Fruit fly (Drosophila melanogaster) whole organism, adult: ENCODE data around the gene CG7275.

ENCODE experiments used
- CG11617 ChIP-seq: fragments of 200-800 bp; sonication (Bioruptor generic); optimal IDR thresholded peaks from 2 replicates; lab custom pipeline; 2017; ENCODE audit warnings: mild to moderate bottlenecking, missing biosample characterization, missing genetic modification reagents, missing genetic modification characterization
- CG12768 ChIP-seq: fragments of 200-800 bp; sonication (Bioruptor generic); optimal IDR thresholded peaks from 2 replicates; lab custom pipeline; 2017; ENCODE audit warnings: missing biosample characterization, missing genetic modification characterization, mild to moderate bottlenecking, moderate library complexity, missing genetic modification reagents
- CG14711 ChIP-seq: fragments of 200-800 bp; sonication (Bioruptor generic); optimal IDR thresholded peaks from 2 replicates; lab custom pipeline; 2018; ENCODE audit warnings: missing biosample characterization, mild to moderate bottlenecking, missing genetic modification characterization, moderate library complexity
- CG1620 ChIP-seq: fragments of 200-800 bp; sonication (Bioruptor generic); optimal IDR thresholded peaks from 2 replicates; lab custom pipeline; 2016; ENCODE audit warnings: missing biosample characterization, missing genetic modification characterization
- CG33017 ChIP-seq: fragments of 200-800 bp; sonication (Bioruptor generic); optimal IDR thresholded peaks from 2 replicates; lab custom pipeline; 2018; ENCODE audit warnings: missing biosample characterization, mild to moderate bottlenecking, missing genetic modification characterization, moderate library complexity
- CG5204 ChIP-seq: fragments of 200-800 bp; sonication (Bioruptor generic); optimal IDR thresholded peaks from 2 replicates; lab custom pipeline; 2016; ENCODE audit warnings: missing biosample characterization, missing genetic modification characterization
- CG7045 ChIP-seq: fragments of 200-800 bp; sonication (Bioruptor generic); optimal IDR thresholded peaks from 2 replicates; lab custom pipeline; 2017; ENCODE audit warnings: missing biosample characterization, mild to moderate bottlenecking, missing genetic modification characterization
- CG7101 ChIP-seq: fragments of 200-800 bp; sonication (Bioruptor generic); optimal IDR thresholded peaks from 2 replicates; lab custom pipeline; 2018; ENCODE audit warnings: missing biosample characterization, mild to moderate bottlenecking, missing genetic modification characterization, moderate library complexity
- Clk ChIP-seq: fragments of 200-800 bp; sonication (Bioruptor generic); optimal IDR thresholded peaks from 2 replicates; lab custom pipeline; 2017; ENCODE audit warnings: missing biosample characterization, missing genetic modification characterization
- Crg-1 ChIP-seq: fragments of 200-800 bp; sonication (Bioruptor generic); optimal IDR thresholded peaks from 2 replicates; lab custom pipeline; 2016; ENCODE audit warnings: missing biosample characterization, missing genetic modification characterization
- Hr96 ChIP-seq: fragments of 200-800 bp; sonication (Bioruptor generic); optimal IDR thresholded peaks from 2 replicates; lab custom pipeline; 2016; ENCODE audit warnings: missing biosample characterization, missing genetic modification characterization
- Mnt ChIP-seq: fragments of 200-800 bp; sonication (Bioruptor generic); optimal IDR thresholded peaks from 2 replicates; lab custom pipeline; 2016; ENCODE audit warnings: missing biosample characterization, mild to moderate bottlenecking, missing genetic modification characterization
- bab1 ChIP-seq: fragments of 200-800 bp; sonication (Bioruptor generic); optimal IDR thresholded peaks from 3 replicates; lab custom pipeline; 2019; ENCODE audit warnings: missing biosample characterization, mild to moderate bottlenecking, missing genetic modification characterization, moderate library complexity
- cic ChIP-seq: fragments of 200-800 bp; sonication (Bioruptor generic); optimal IDR thresholded peaks from 2 replicates; lab custom pipeline; 2017; ENCODE audit warnings: missing biosample characterization, mild to moderate bottlenecking, missing genetic modification characterization, moderate library complexity
- cnc ChIP-seq, 2 experiments: fragments of >200 bp; optimal IDR thresholded peaks; 2 replicates each; lab custom pipeline; 2017
- kay ChIP-seq: fragments of 200-800 bp; sonication (Bioruptor generic); peaks from one replicate; lab custom pipeline; 2016; ENCODE audit warnings: missing biosample characterization, missing genetic modification characterization, borderline replicate concordance
- ovo ChIP-seq: fragments of 200-800 bp; sonication (Bioruptor generic); optimal IDR thresholded peaks from 2 replicates; lab custom pipeline; 2016; ENCODE audit warnings: missing biosample characterization, missing genetic modification characterization
- pad ChIP-seq: fragments of 200-800 bp; sonication (Bioruptor generic); optimal IDR thresholded peaks from 3 replicates; lab custom pipeline; 2017; ENCODE audit warnings: missing biosample characterization, missing genetic modification characterization, mild to moderate bottlenecking, moderate library complexity, missing genetic modification reagents
- tj ChIP-seq: fragments of 200-800 bp; sonication (Bioruptor generic); optimal IDR thresholded peaks from 3 replicates; lab custom pipeline; 2017; ENCODE audit warnings: missing biosample characterization, mild to moderate bottlenecking, missing genetic modification characterization, moderate library complexity
- toe ChIP-seq: fragments of 200-800 bp; sonication (Bioruptor generic); optimal IDR thresholded peaks from 2 replicates; lab custom pipeline; 2016; ENCODE audit warnings: missing biosample characterization, missing genetic modification characterization

The CG7275 gene

dm6 chr3L:15526712-15527111, 28.0 kb downstream of the CG7275 start, which contains the start of gene CG33985:
TSS of gene CG33985 (minus strand) at chr3L:15526812.
- no peak for TF ChIP-seq Mnt (GFP tag; lab: Kevin White, UChicago)
- no peak for TF ChIP-seq CG7101
- TF ChIP-seq Clk (GFP tag; lab: Kevin White, UChicago), result no peak
- no peak for TF ChIP-seq CG14711 (tag; lab: Kevin White, UChicago)
- no peak for TF ChIP-seq CG7045 (GFP tag; lab: Kevin White, UChicago)
- TF ChIP-seq CG11617, result no peak
- TF ChIP-seq kay (GFP tag; lab: Kevin White, UChicago), result no peak
- no peak for TF ChIP-seq pad (GFP tag; lab: Kevin White, UChicago)
- no peak for TF ChIP-seq Hr96 (GFP tag; lab: Kevin White, UChicago)
- no peak for TF ChIP-seq toe (GFP tag; lab: Kevin White, UChicago)
- TF ChIP-seq CG12768 (GFP tag; lab: Kevin White, UChicago), result no peak
- no peak for TF ChIP-seq CG1620
- TF ChIP-seq cnc (optimal IDR thresholded peaks at IDR 0.05; lab: Kevin White, UChicago), result no peak
- TF ChIP-seq CG5204 (GFP tag; lab: Kevin White, UChicago), result no peak
- no peak for TF ChIP-seq ovo
- no peak for TF ChIP-seq Crg-1 (GFP tag; lab: Kevin White, UChicago)
- no peak for TF ChIP-seq tj (GFP tag; lab: Kevin White, UChicago)
- no peak for TF ChIP-seq cic (GFP tag; lab: Kevin White, UChicago)
- TF ChIP-seq bab1 (GFP tag; lab: Kevin White, UChicago), result no peak
- TF ChIP-seq CG33017, result no peak

- TF ChIP-seq tj (GFP tag; lab: Kevin White, UChicago) (no peak), CG7045 (GFP tag; lab: Kevin White, UChicago) (no peak)
These were observed 28.7 kb downstream of the CG7275 start, which contains the start of gene CG42729 for dm6 chr3L:15527416-15527815. TSS of gene CG42729 (minus strand) at chr3L:15527516.

dm6 chr3L:15528096-15528495, 29.3 kb downstream of the CG7275 start, which contains the start of gene CG42728:
TSS of gene CG42728 (minus strand) at chr3L:15528196.
- TF ChIP-seq pad (GFP tag; lab: Kevin White, UChicago) (no peak), CG14711 (tag; lab: Kevin White, UChicago) (no peak), CG33017 (no peak), CG1620 (no peak), bab1 (GFP tag; lab: Kevin White, UChicago) (no peak), cnc (optimal IDR thresholded peaks at IDR 0.05; lab: Kevin White, UChicago) (no peak), CG7045 (GFP tag; lab: Kevin White, UChicago) (no peak), Mnt (GFP tag; lab: Kevin White, UChicago) (no peak), Hr96 (GFP tag; lab: Kevin White, UChicago) (no peak)

dm6 chr3L:15529143-15529542, 30.4 kb downstream of the CG7275 start, which contains the start of gene obst-H:
TSS of gene obst-H (minus strand) at chr3L:15529243.
- TF ChIP-seq Crg-1 (GFP tag; lab: Kevin White, UChicago), result no peak
- no peak for TF ChIP-seq CG7101
- TF ChIP-seq kay (GFP tag; lab: Kevin White, UChicago), result no peak
- no peak for TF ChIP-seq Mnt (GFP tag; lab: Kevin White, UChicago)
- TF ChIP-seq cnc (optimal IDR thresholded peaks at IDR 0.05; lab: Kevin White, UChicago), result no peak
- TF ChIP-seq Hr96 (GFP tag; lab: Kevin White, UChicago), result no peak
- no peak for TF ChIP-seq CG7045 (GFP tag; lab: Kevin White, UChicago)
- TF ChIP-seq cic (GFP tag; lab: Kevin White, UChicago), result no peak
- no peak for TF ChIP-seq CG33017
- TF ChIP-seq bab1 (GFP tag; lab: Kevin White, UChicago), result no peak
- no peak for TF ChIP-seq tj (GFP tag; lab: Kevin White, UChicago)
- no peak for TF ChIP-seq ovo
- no peak for TF ChIP-seq CG11617
- TF ChIP-seq Clk (GFP tag; lab: Kevin White, UChicago), result no peak

dm6 chr3L:15530071-15530470, 31.3 kb downstream of the CG7275 start:
- no peak for TF ChIP-seq CG33017
- TF ChIP-seq CG14711 (tag; lab: Kevin White, UChicago), result no peak
- no peak for TF ChIP-seq kay (GFP tag; lab: Kevin White, UChicago)
- no peak for TF ChIP-seq Hr96 (GFP tag; lab: Kevin White, UChicago)
- no peak for TF ChIP-seq Clk (GFP tag; lab: Kevin White, UChicago)
- TF ChIP-seq CG12768 (GFP tag; lab: Kevin White, UChicago), result no peak
- no peak for TF ChIP-seq CG7101
- no peak for TF ChIP-seq cnc (optimal IDR thresholded peaks at IDR 0.05; lab: Kevin White, UChicago)
- no peak for TF ChIP-seq CG5204 (GFP tag; lab: Kevin White, UChicago)
- no peak for TF ChIP-seq cic (GFP tag; lab: Kevin White, UChicago)
- TF ChIP-seq CG11617, result no peak
- no peak for TF ChIP-seq CG1620

dm6 chr3L:15530638-15531225, 32.0 kb downstream of the CG7275 start:
- TF ChIP-seq CG12768 (GFP tag; lab: Kevin White, UChicago) (no peak), Hr96 (GFP tag; lab: Kevin White, UChicago) (no peak), Mnt (GFP tag; lab: Kevin White, UChicago) (no peak), CG5204 (GFP tag; lab: Kevin White, UChicago) (no peak), Clk (GFP tag; lab: Kevin White, UChicago) (no peak), tj (GFP tag; lab: Kevin White, UChicago) (peak; percentile 92), CG7045 (GFP tag; lab: Kevin White, UChicago) (no peak), kay (GFP tag; lab: Kevin White, UChicago) (peak; percentile 66)
